Worm (Caenorhabditis elegans) whole organism, L4/young adult: ENCODE measurements around the gene F02D10.3.

ENCODE experiments used
- dao-5 ChIP-seq: sonication (generic microtip); optimal IDR thresholded peaks from 2 replicates; lab custom pipeline; 2016; ENCODE audit warnings: missing genotype, missing genetic modification characterization, moderate library complexity, missing compliant biosample characterization
- him-1 ChIP-seq: sonication (generic microtip); optimal IDR thresholded peaks from 2 replicates; lab custom pipeline; 2016; ENCODE audit warnings: missing genotype, missing genetic modification reagents, missing genetic modification characterization, missing compliant biosample characterization

DNA sequence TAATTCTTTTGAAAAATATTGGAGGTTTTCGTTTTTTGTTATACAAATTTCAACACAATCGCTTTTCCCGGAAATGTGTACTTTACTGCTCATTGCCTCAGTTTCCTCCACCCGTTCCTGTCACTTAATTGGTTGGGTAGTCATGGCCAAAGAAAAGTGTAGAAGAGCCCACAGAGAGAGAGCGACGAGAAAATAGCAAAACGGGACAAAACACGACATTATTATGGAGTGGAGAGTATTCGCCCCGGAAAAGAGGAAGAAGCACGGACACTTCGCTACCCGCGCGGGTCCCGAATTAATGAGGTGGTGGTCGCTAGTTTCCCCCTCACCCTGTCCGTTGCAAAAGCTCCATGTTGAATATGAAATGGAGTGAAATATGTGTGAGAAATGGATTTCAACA, 41.4 kb upstream of the F02D10.3 start:
- TF ChIP-seq dao-5 (tag; lab: Kevin White, UChicago) (no peak), him-1 (no peak)
